Fruit fly (Drosophila melanogaster) whole organism: ENCODE results near the gene MetRS-m.

Source experiments
- CG8478 ChIP-seq: fragments of >200 bp; optimal IDR thresholded peaks from 2 replicates; lab custom pipeline; 2018; ENCODE audit warnings: inconsistent platforms
- Dll ChIP-seq: fragments of >200 bp; optimal IDR thresholded peaks from 2 replicates; lab custom pipeline; 2017
- EcR ChIP-seq, 2 experiments: fragments of >200 bp; optimal IDR thresholded peaks; 2 replicates each; lab custom pipeline; 2017; ENCODE audit warnings: missing biosample characterization in 2 of 2, missing genetic modification characterization in 2 of 2, missing genetic modification reagents in 2 of 2
- psq ChIP-seq: fragments of >200 bp; optimal IDR thresholded peaks from 2 replicates; lab custom pipeline; 2017
- usp ChIP-seq: fragments of >200 bp; optimal IDR thresholded peaks from 2 replicates; lab custom pipeline; 2017; ENCODE audit warnings: missing biosample characterization, missing genetic modification characterization, mixed read lengths

DNA sequence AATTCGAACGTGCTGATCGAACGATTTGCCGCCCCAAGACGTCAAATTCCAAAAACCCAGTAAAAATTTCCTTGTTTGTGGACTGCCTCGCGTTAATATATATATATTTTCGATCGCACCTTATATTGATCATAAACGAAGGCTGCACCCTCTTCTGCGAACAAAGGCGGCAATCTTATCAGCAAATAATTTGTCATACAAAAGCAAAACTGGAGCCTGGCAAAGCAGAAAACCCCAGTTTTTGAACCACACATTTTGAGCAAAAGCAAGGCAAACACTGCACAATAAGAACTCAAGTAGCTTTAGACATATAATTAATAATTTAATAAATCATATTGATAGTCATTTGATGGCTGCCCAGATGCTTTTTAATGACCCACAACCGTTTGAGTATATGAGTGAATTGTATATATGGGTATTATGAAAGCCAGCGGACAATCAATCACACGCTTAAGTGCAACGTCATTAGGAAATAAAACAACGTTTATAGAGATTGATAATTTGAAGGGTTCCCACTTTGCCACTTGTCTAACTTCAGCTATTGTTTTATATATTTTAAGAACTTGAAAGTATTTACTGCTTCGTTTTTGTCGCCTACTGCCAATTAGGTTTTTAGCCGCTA, 34.7 kb upstream of the MetRS-m start:
- TF ChIP-seq CG8478 (lab: Kevin White, UChicago) (no peak), usp (no peak), Dll (lab: Kevin White, UChicago) (no peak), psq (lab: Kevin White, UChicago) (no peak), EcR (GFP tag; optimal IDR thresholded peaks at IDR 0.05; lab: Kevin White, UChicago) (no peak)
